Fruit fly (Drosophila melanogaster) whole organism, pupa: ENCODE data around the gene CG5928.
A peak's percentile ranks its signal among the peaks of the same experiment; 100 is the strongest.

Experiments
- CG13204 ChIP-seq: fragments of 200-800 bp; sonication (Bioruptor generic); optimal IDR thresholded peaks from 2 replicates; lab custom pipeline; 2018; ENCODE audit warnings: missing biosample characterization, mild to moderate bottlenecking, missing genetic modification characterization, moderate library complexity
- CG14655 ChIP-seq: fragments of 200-800 bp; sonication (Bioruptor generic); optimal IDR thresholded peaks from 3 replicates; lab custom pipeline; 2017; ENCODE audit warnings: mild to moderate bottlenecking, missing biosample characterization, missing genetic modification reagents, missing genetic modification characterization
- CG15710 ChIP-seq: fragments of 200-800 bp; sonication (Bioruptor generic); optimal IDR thresholded peaks from 2 replicates; lab custom pipeline; 2018; ENCODE audit warnings: missing biosample characterization, mild to moderate bottlenecking, missing genetic modification characterization, moderate library complexity
- CG8301 ChIP-seq: fragments of 200-800 bp; sonication (Bioruptor generic); optimal IDR thresholded peaks from 2 replicates; lab custom pipeline; 2018; ENCODE audit warnings: missing biosample characterization, mild to moderate bottlenecking, missing genetic modification characterization
- EcR ChIP-seq: fragments of 200-800 bp; sonication (Bioruptor generic); optimal IDR thresholded peaks from 3 replicates; lab custom pipeline; 2019; ENCODE audit warnings: missing biosample characterization, missing genetic modification characterization, mild to moderate bottlenecking, moderate library complexity, missing genetic modification reagents

dm6 chrX:6089679-6090460 is 22.1 kb downstream of the CG5928 start, which contains the start of gene raptor:
- TF ChIP-seq CG14655 (GFP tag; lab: Kevin White, UChicago) (no peak), CG13204 (peak; percentile 13), EcR (no peak), CG15710 (no peak), CG8301 (tag; lab: Kevin White, UChicago) (no peak)
